Worm (Caenorhabditis elegans): ENCODE measurements around the gene K10G9.2.

The K10G9.2 gene

DNA sequence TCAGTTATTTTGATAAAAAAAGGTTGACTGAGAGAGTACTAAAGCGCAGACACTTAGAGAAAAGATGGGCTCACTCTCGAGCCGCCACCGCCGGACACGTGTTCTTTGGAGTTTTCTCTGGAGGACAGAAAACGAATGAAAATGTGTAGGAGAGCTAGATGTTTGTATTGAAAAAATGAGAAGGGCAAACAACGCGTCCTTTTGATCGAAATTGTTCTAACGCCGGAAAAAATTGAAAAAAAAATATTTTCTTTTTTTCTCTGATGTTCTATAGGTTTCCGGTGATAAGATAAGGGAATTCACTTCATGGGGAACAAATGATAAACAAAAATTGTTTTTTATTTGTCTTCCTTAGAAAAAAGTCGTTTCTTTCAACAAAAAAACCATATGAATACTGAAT lies 44.1 kb downstream of the K10G9.2 start (continued):
- TF ChIP-seq lin-35 (GFP tag; optimal IDR thresholded peaks at IDR 0.05) (peak in 1 of 2 experiments; percentile 6), jun-1 (tag; optimal IDR thresholded peaks at IDR 0.05) (no peak), isw-1 (GFP tag; IDR thresholded peaks at IDR 0.05) (no peak), skn-1 (tag; optimal IDR thresholded peaks at IDR 0.05) (no peak), elt-3 (tag; optimal IDR thresholded peaks at IDR 0.05) (peak in 2 of 6 experiments; percentile 34 to 82), efl-1 (optimal IDR thresholded peaks at IDR 0.05) (no peak), efl-1 (GFP tag; optimal IDR thresholded peaks at IDR 0.05 in 1 of 2) (peak in 1 of 2 experiments; percentile 10), nhr-12 (tag; optimal IDR thresholded peaks at IDR 0.05) (no peak), mdl-1 (tag; optimal IDR thresholded peaks at IDR 0.05) (peak in 1 of 2 experiments; percentile 38), unc-30 (tag; optimal IDR thresholded peaks at IDR 0.05) (no peak)

DNA sequence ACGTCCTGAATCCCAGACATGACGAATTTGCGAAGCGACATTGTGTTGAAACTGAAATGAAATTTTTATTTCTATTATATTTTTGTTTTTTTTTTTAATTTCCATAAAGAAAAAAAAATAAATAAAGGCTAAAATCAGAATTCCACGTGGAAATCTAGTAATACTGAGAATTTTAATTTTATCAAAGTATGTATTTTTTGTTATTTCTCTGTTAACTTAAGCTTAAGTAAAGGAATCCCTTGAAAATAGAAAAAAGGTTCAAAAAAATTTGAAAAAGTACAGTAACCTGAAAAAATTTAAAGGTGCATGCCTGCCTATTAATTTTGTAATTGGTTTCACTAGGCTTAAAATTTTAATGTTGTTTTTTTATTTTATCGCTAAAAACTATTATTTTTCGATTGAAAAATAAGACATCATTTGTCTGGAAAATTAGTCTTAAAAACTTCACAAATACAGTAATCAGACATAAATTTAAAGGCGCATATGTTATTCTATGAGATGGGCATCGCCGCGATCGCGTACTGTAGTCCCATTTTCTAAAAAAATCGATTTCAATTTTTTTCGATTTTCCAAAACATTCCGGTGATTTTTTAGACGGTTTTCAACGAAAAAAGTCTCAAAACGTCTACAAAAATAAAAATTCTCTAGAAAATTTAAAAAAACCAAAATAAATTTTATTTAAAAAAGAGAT lies 44.8 kb downstream of the K10G9.2 start, which contains the start of gene nex-2:
nex-2 (minus strand) TSS at position 51 of the 691 bp plus-strand sequence.
- TF ChIP-seq aha-1 (tag; optimal IDR thresholded peaks at IDR 0.05) = no peak
- no peak for TF ChIP-seq ceh-82 (tag; optimal IDR thresholded peaks at IDR 0.05)
- no peak for TF ChIP-seq sup-37 (GFP tag; optimal IDR thresholded peaks at IDR 0.05)
- TF ChIP-seq C34B4.2 (tag; optimal IDR thresholded peaks at IDR 0.05) = no peak
- no peak for TF ChIP-seq lin-35 (GFP tag; optimal IDR thresholded peaks at IDR 0.05)

DNA sequence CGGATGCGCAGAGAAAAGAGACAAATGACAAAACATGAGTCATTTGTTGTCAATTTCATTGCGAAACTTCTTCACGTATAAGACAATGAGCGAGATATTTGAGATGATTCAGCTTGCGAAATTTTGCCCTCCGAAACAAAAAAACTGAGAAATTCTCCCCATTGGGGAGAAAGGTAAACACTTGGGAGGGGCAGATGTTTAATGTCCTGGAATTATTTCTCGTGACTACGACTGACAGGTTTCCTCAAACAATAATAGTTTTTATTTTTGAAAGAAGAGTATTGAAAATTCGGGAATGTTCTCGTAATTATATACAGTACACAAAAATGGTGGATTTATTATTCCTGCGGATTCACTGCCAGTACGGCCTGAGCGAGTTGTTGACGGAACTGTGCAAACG lies 45.5 kb downstream of the K10G9.2 start:
- TF ChIP-seq pag-3 (tag; optimal IDR thresholded peaks at IDR 0.05; ENCODE audit: borderline replicate concordance, insufficient read depth) (no peak), dpl-1 (GFP tag; optimal IDR thresholded peaks at IDR 0.05) (peak in 1 of 3 experiments; percentile 26), blmp-1 (tag; optimal IDR thresholded peaks at IDR 0.05) (no peak), mep-1 (tag; optimal IDR thresholded peaks at IDR 0.05) (peak; percentile 38), nhr-71 (tag; optimal IDR thresholded peaks at IDR 0.05) (peak; percentile 25), snu-23 (GFP tag; optimal IDR thresholded peaks at IDR 0.05) (peak; percentile 14), lsy-2 (tag; optimal IDR thresholded peaks at IDR 0.05) (peak in 1 of 2 experiments; percentile 19), efl-1 (optimal IDR thresholded peaks at IDR 0.05) (peak in 1 of 2 experiments; percentile 1), efl-1 (GFP tag; optimal IDR thresholded peaks at IDR 0.05 in 1 of 2) (peak in 1 of 2 experiments; percentile 90), ces-1 (GFP tag; optimal IDR thresholded peaks at IDR 0.05) (no peak), nhr-85 (tag) (peak; percentile 67), vab-15 (tag; optimal IDR thresholded peaks at IDR 0.05) (no peak), lin-35 (GFP tag; optimal IDR thresholded peaks at IDR 0.05) (peak in 1 of 2 experiments; percentile 4), fos-1 (tag; optimal IDR thresholded peaks at IDR 0.05) (peak; percentile 14), ceh-82 (tag; optimal IDR thresholded peaks at IDR 0.05) (no peak), isw-1 (GFP tag; IDR thresholded peaks at IDR 0.05) (0 out of 2 replicates have a peak, but pooled peaks have one; percentile 16), lin-14 (GFP tag; optimal IDR thresholded peaks at IDR 0.05) (peak; percentile 46), nhr-20 (tag; optimal IDR thresholded peaks at IDR 0.05) (peak; percentile 0)

DNA sequence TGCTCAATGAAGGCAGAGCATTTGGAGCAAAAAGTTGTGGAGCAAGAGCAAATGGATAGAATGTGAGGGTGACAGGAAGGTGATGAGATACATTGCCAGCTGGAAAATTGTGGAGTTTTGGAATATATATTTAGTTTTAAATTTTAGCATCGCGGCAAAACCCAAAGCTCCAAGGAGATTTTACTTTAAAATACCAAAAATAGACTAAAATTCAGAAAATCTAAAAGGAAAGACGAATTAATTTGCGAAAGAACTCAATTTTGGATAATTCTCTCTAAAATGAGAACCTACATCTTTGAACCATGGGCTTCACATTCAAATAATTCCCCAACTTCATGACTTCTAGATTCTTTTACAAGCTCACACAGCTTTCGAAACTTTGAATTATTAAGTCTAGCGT lies 46.8 kb downstream of the K10G9.2 start, which contains the start of gene T07C4.12:
T07C4.12 (minus strand) TSS at position 101 of the 400 bp plus-strand sequence.
- TF ChIP-seq snu-23 (GFP tag; optimal IDR thresholded peaks at IDR 0.05) = no peak
- no peak for TF ChIP-seq sptf-1 (tag; optimal IDR thresholded peaks at IDR 0.05)
- TF ChIP-seq nhr-12 (tag; optimal IDR thresholded peaks at IDR 0.05) = no peak
- no peak for TF ChIP-seq ceh-88 (GFP tag; IDR thresholded peaks at IDR 0.05)
- TF ChIP-seq pqm-1 (tag; optimal IDR thresholded peaks at IDR 0.05) = no peak
- TF ChIP-seq aha-1 (tag; optimal IDR thresholded peaks at IDR 0.05) = no peak
- TF ChIP-seq unc-30 (tag; optimal IDR thresholded peaks at IDR 0.05) = no peak
- TF ChIP-seq C04F5.9 (tag; optimal IDR thresholded peaks at IDR 0.05) = no peak
- no peak for TF ChIP-seq fos-1 (tag; optimal IDR thresholded peaks at IDR 0.05)
- TF ChIP-seq lin-35 (GFP tag; optimal IDR thresholded peaks at IDR 0.05) = no peak
- TF ChIP-seq nhr-84 (tag; optimal IDR thresholded peaks at IDR 0.05) = no peak
- TF ChIP-seq tlp-1 (tag; optimal IDR thresholded peaks at IDR 0.05) = no peak

Data from whole organism, L1 larva.